Fruit fly (Drosophila melanogaster) ovary, adult (tissue): ENCODE measurements around the gene dachs.

Source experiments
- CG17801 ChIP-seq: fragments of 200-800 bp; optimal IDR thresholded peaks from 2 replicates; lab custom pipeline; 2019; ENCODE audit warnings: missing biosample characterization, mild to moderate bottlenecking, missing genetic modification characterization, moderate library complexity; ENCODE audit not compliant: partially characterized antibody

dachs gene

dm6 chr2L:8478911-8479706, 12.5 kb downstream of the dachs start:
- TF ChIP-seq CG17801, result no peak

- no peak for TF ChIP-seq CG17801
These were observed 14.2 kb downstream of the dachs start for dm6 chr2L:8480825-8481224.

dm6 chr2L:8481623-8482424, 15.2 kb downstream of the dachs start, which contains the start of gene CG43796:
Gene CG43796, plus strand, starts transcription at chr2L:8482374.
- no peak for TF ChIP-seq CG17801

dm6 chr2L:8485562-8485961, 18.9 kb downstream of the dachs start:
- TF ChIP-seq CG17801, result peak; percentile 60

dm6 chr2L:8488735-8489134, 22.1 kb downstream of the dachs start, which contains the start of gene CG13088:
Gene CG13088, plus strand, starts transcription at chr2L:8488981.
- TF ChIP-seq CG17801, result peak; percentile 44

- TF ChIP-seq CG17801, result no peak
These were observed 23.8 kb downstream of the dachs start, which contains the start of gene CG43400 for dm6 chr2L:8490439-8490838. Gene CG43400, plus strand, starts transcription at chr2L:8490739.

- no peak for TF ChIP-seq CG17801
These were observed 29.7 kb downstream of the dachs start, which contains the start of gene Bace for dm6 chr2L:8496269-8496668. Gene Bace, minus strand, starts transcription at chr2L:8496307.

dm6 chr2L:8506729-8507128, 40.1 kb downstream of the dachs start, which contains the start of gene Dh31:
Gene Dh31, minus strand, starts transcription at chr2L:8506845.
- no peak for TF ChIP-seq CG17801

- no peak for TF ChIP-seq CG17801
These were observed 45.1 kb downstream of the dachs start, which contains the start of gene CG13096 for dm6 chr2L:8511723-8512122. Gene CG13096, minus strand, starts transcription at chr2L:8511866.

- TF ChIP-seq CG17801, result peak; percentile 91
These were observed 48.1 kb downstream of the dachs start, which contains the start of the genes CG13097 and PIG-U for dm6 chr2L:8514748-8515147. Gene CG13097, minus strand, starts transcription at chr2L:8514868. Gene PIG-U, plus strand, starts transcription at chr2L:8515096.

dm6 chr2L:8517256-8517694, 50.7 kb downstream of the dachs start, which contains the start of the genes mRpL51 and Uba4:
Gene mRpL51, minus strand, starts transcription at chr2L:8517380.
Gene Uba4, plus strand, starts transcription at chr2L:8517411.
- peak; percentile 53 for TF ChIP-seq CG17801

- TF ChIP-seq CG17801, result no peak
These were observed 52.8 kb downstream of the dachs start, which contains the start of gene Sgp for dm6 chr2L:8519390-8519789. Gene Sgp, plus strand, starts transcription at chr2L:8519690.

dm6 chr2L:8521724-8522309, 55.2 kb downstream of the dachs start, which contains the start of gene Acer:
Gene Acer, plus strand, starts transcription at chr2L:8521933.
- TF ChIP-seq CG17801, result peak; percentile 46

dm6 chr2L:8522781-8523180, 56.2 kb downstream of the dachs start:
- no peak for TF ChIP-seq CG17801

- TF ChIP-seq CG17801, result no peak
These were observed 58.4 kb downstream of the dachs start for dm6 chr2L:8525000-8525399.

dm6 chr2L:8528318-8528717, 61.7 kb downstream of the dachs start, which contains the start of the genes lmgA and lmgB:
Gene lmgA, minus strand, starts transcription at chr2L:8528618.
Gene lmgB, minus strand, starts transcription at chr2L:8528618.
- TF ChIP-seq CG17801, result peak; percentile 55
